Fruit fly (Drosophila melanogaster) whole organism, adult: ENCODE results near the gene PH4alphaSG2.

ENCODE experiments used
- CG11617 ChIP-seq: fragments of 200-800 bp; sonication (Bioruptor generic); optimal IDR thresholded peaks from 2 replicates; lab custom pipeline; 2017; ENCODE audit warnings: mild to moderate bottlenecking, missing biosample characterization, missing genetic modification reagents, missing genetic modification characterization
- CG12768 ChIP-seq: fragments of 200-800 bp; sonication (Bioruptor generic); optimal IDR thresholded peaks from 2 replicates; lab custom pipeline; 2017; ENCODE audit warnings: missing biosample characterization, missing genetic modification characterization, mild to moderate bottlenecking, moderate library complexity, missing genetic modification reagents
- CG1620 ChIP-seq: fragments of 200-800 bp; sonication (Bioruptor generic); optimal IDR thresholded peaks from 2 replicates; lab custom pipeline; 2016; ENCODE audit warnings: missing biosample characterization, missing genetic modification characterization
- CG33017 ChIP-seq: fragments of 200-800 bp; sonication (Bioruptor generic); optimal IDR thresholded peaks from 2 replicates; lab custom pipeline; 2018; ENCODE audit warnings: missing biosample characterization, mild to moderate bottlenecking, missing genetic modification characterization, moderate library complexity
- CG5204 ChIP-seq: fragments of 200-800 bp; sonication (Bioruptor generic); optimal IDR thresholded peaks from 2 replicates; lab custom pipeline; 2016; ENCODE audit warnings: missing biosample characterization, missing genetic modification characterization
- CG7045 ChIP-seq: fragments of 200-800 bp; sonication (Bioruptor generic); optimal IDR thresholded peaks from 2 replicates; lab custom pipeline; 2017; ENCODE audit warnings: missing biosample characterization, mild to moderate bottlenecking, missing genetic modification characterization
- Clk ChIP-seq: fragments of 200-800 bp; sonication (Bioruptor generic); optimal IDR thresholded peaks from 2 replicates; lab custom pipeline; 2017; ENCODE audit warnings: missing biosample characterization, missing genetic modification characterization
- Hr96 ChIP-seq: fragments of 200-800 bp; sonication (Bioruptor generic); optimal IDR thresholded peaks from 2 replicates; lab custom pipeline; 2016; ENCODE audit warnings: missing biosample characterization, missing genetic modification characterization
- bab1 ChIP-seq: fragments of 200-800 bp; sonication (Bioruptor generic); optimal IDR thresholded peaks from 3 replicates; lab custom pipeline; 2019; ENCODE audit warnings: missing biosample characterization, mild to moderate bottlenecking, missing genetic modification characterization, moderate library complexity
- cic ChIP-seq: fragments of 200-800 bp; sonication (Bioruptor generic); optimal IDR thresholded peaks from 2 replicates; lab custom pipeline; 2017; ENCODE audit warnings: missing biosample characterization, mild to moderate bottlenecking, missing genetic modification characterization, moderate library complexity
- cnc ChIP-seq, 2 experiments: fragments of >200 bp; optimal IDR thresholded peaks; 2 replicates each; lab custom pipeline; 2017
- kay ChIP-seq: fragments of 200-800 bp; sonication (Bioruptor generic); peaks from one replicate; lab custom pipeline; 2016; ENCODE audit warnings: missing biosample characterization, missing genetic modification characterization, borderline replicate concordance
- pad ChIP-seq: fragments of 200-800 bp; sonication (Bioruptor generic); optimal IDR thresholded peaks from 3 replicates; lab custom pipeline; 2017; ENCODE audit warnings: missing biosample characterization, missing genetic modification characterization, mild to moderate bottlenecking, moderate library complexity, missing genetic modification reagents
- tj ChIP-seq: fragments of 200-800 bp; sonication (Bioruptor generic); optimal IDR thresholded peaks from 3 replicates; lab custom pipeline; 2017; ENCODE audit warnings: missing biosample characterization, mild to moderate bottlenecking, missing genetic modification characterization, moderate library complexity

dm6 chr3R:30465775-30466494, 23.9 kb upstream of the PH4alphaSG2 start, which contains the start of gene PH4alphaEFB:
- TF ChIP-seq CG11617 (GFP tag; lab: Kevin White, UChicago) (peak; percentile 7), bab1 (GFP tag; lab: Kevin White, UChicago) (peak; percentile 18), Hr96 (GFP tag; lab: Kevin White, UChicago) (no peak), kay (GFP tag; lab: Kevin White, UChicago) (peak; percentile 74), tj (GFP tag; lab: Kevin White, UChicago) (peak; percentile 30), cnc (optimal IDR thresholded peaks at IDR 0.05; lab: Kevin White, UChicago) (no peak), CG7045 (GFP tag; lab: Kevin White, UChicago) (no peak), CG33017 (tag; lab: Kevin White, UChicago) (no peak), pad (GFP tag; lab: Kevin White, UChicago) (no peak), CG12768 (GFP tag; lab: Kevin White, UChicago) (no peak), CG5204 (GFP tag; lab: Kevin White, UChicago) (no peak), cic (GFP tag; lab: Kevin White, UChicago) (no peak), Clk (GFP tag; lab: Kevin White, UChicago) (no peak), CG1620 (GFP tag; lab: Kevin White, UChicago) (no peak)
